Fruit fly (Drosophila melanogaster): Measurements from ENCODE around the gene Acsf3.
A peak's percentile ranks its signal among the peaks of the same experiment; 100 is the strongest.

The Acsf3 gene

DNA sequence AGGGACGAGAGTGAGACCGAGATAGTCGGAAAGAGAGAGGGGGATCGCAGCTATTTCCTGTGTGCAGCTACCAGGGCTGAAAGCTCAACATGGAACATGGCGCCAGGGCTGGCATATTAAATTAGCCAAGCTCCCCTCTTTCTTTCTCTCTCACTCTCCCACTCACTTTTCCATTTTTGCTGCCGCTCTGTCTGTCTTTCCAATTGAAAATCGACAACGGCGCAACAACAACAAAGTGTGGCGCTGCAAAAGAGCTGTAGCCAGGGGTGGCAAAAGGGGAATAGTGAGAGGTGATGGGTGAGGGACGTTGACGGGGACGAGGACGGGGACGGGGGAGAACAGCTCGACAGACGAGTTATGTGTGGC lies 28.5 kb upstream of the Acsf3 start (continued):
- TF ChIP-seq Nf-YC (tag; optimal IDR thresholded peaks at IDR 0.05) (peak; percentile 29), CG32532 (GFP tag; IDR thresholded peaks at IDR 0.05) (peak; percentile 17), sqz (GFP tag; optimal IDR thresholded peaks at IDR 0.05) (no peak), CG6254 (GFP tag; optimal IDR thresholded peaks at IDR 0.05) (no peak), CG10321 (GFP tag; IDR thresholded peaks at IDR 0.05) (0 out of 2 replicates have a peak, but pooled peaks have one; percentile 5), bab2 (GFP tag; optimal IDR thresholded peaks at IDR 0.05) (peak; percentile 31), Hand (GFP tag; optimal IDR thresholded peaks at IDR 0.05) (peak; percentile 48), Dll (GFP tag; IDR thresholded peaks at IDR 0.05; ENCODE audit: partially characterized antibody) (no peak), ro (GFP tag; IDR thresholded peaks at IDR 0.05) (no peak), usp (GFP tag; optimal IDR thresholded peaks at IDR 0.05) (no peak), CG31365 (tag; optimal IDR thresholded peaks at IDR 0.05) (no peak), hth (optimal IDR thresholded peaks at IDR 0.05) (no peak), al (GFP tag; IDR thresholded peaks at IDR 0.05) (0 out of 2 replicates have a peak, but pooled peaks have one; percentile 21), caup (GFP tag; optimal IDR thresholded peaks at IDR 0.05; ENCODE audit: severe bottlenecking) (no peak), Sox102F (GFP tag; optimal IDR thresholded peaks at IDR 0.05) (peak; percentile 27), Dref (GFP tag; IDR thresholded peaks at IDR 0.05) (no peak), Vsx1 (GFP tag; optimal IDR thresholded peaks at IDR 0.05) (peak; percentile 91), Meics (GFP tag; optimal IDR thresholded peaks at IDR 0.05) (peak; percentile 19), CG6175 (GFP tag; IDR thresholded peaks at IDR 0.05) (peak; percentile 30; the same call in 1 of the 3 replicates), CG6765 (GFP tag; optimal IDR thresholded peaks at IDR 0.05) (peak; percentile 23), CG14014 (GFP tag; IDR thresholded peaks at IDR 0.05) (0 out of 2 replicates have a peak, but pooled peaks have one; percentile 5), dati (GFP tag; IDR thresholded peaks at IDR 0.05) (no peak), Aef1 (GFP tag; IDR thresholded peaks at IDR 0.05) (peak; percentile 72), toy (GFP tag; IDR thresholded peaks at IDR 0.05) (0 out of 2 replicates have a peak, but pooled peaks have one; percentile 34), H15 (GFP tag; IDR thresholded peaks at IDR 0.05) (0 out of 3 replicates have a peak, but pooled peaks have one; percentile 8), CG12155 (GFP tag; optimal IDR thresholded peaks at IDR 0.05) (no peak), CG2678 (tag; optimal IDR thresholded peaks at IDR 0.05) (peak; percentile 23), HLH3B (GFP tag; IDR thresholded peaks at IDR 0.05) (no peak), zfh1 (GFP tag; IDR thresholded peaks at IDR 0.05) (0 out of 3 replicates have a peak, but pooled peaks have one; percentile 29), Myb (GFP tag; optimal IDR thresholded peaks at IDR 0.05) (peak; percentile 8), CG13287 (GFP tag; IDR thresholded peaks at IDR 0.05; ENCODE audit: partially characterized antibody) (no peak), wor (GFP tag; IDR thresholded peaks at IDR 0.05) (no peak), CG6272 (GFP tag; IDR thresholded peaks at IDR 0.05) (no peak), slbo (GFP tag; IDR thresholded peaks at IDR 0.05) (0 out of 2 replicates have a peak, but pooled peaks have one; percentile 15), CG8359 (GFP tag; optimal IDR thresholded peaks at IDR 0.05; ENCODE audit: borderline replicate concordance) (no peak), h (optimal IDR thresholded peaks at IDR 0.05) (no peak), CG31441 (GFP tag; IDR thresholded peaks at IDR 0.05) (0 out of 2 replicates have a peak, but pooled peaks have one; percentile 8), CG3281 (GFP tag; optimal IDR thresholded peaks at IDR 0.05) (peak; percentile 49), CG12744 (GFP tag; optimal IDR thresholded peaks at IDR 0.05) (no peak), Med (GFP tag) (peak; percentile 79), Sox100B (GFP tag; optimal IDR thresholded peaks at IDR 0.05) (peak; percentile 14), trem (tag; optimal IDR thresholded peaks at IDR 0.05) (no peak), otp (GFP tag; IDR thresholded peaks at IDR 0.05) (0 out of 3 replicates have a peak, but pooled peaks have one; percentile 48), CG12391 (tag; optimal IDR thresholded peaks at IDR 0.05) (peak; percentile 5), NFAT (GFP tag; IDR thresholded peaks at IDR 0.05) (peak; percentile 24; the same call in 1 of the 2 replicates), Lpt (GFP tag; optimal IDR thresholded peaks at IDR 0.05) (no peak), Hey (tag; optimal IDR thresholded peaks at IDR 0.05) (no peak), ssp (GFP tag; IDR thresholded peaks at IDR 0.05) (no peak), peb (GFP tag; IDR thresholded peaks at IDR 0.05) (0 out of 2 replicates have a peak, but pooled peaks have one; percentile 21), ase (GFP tag; IDR thresholded peaks at IDR 0.05) (no peak), D19A (tag; optimal IDR thresholded peaks at IDR 0.05) (peak; percentile 9), grau (tag; optimal IDR thresholded peaks at IDR 0.05) (peak; percentile 5)
